Worm (Caenorhabditis elegans) whole organism, young adult: ENCODE measurements around the gene bath-33.

Experiments
- T07F8.4 ChIP-seq: sonication (generic microtip); optimal IDR thresholded peaks from 2 replicates; lab custom pipeline; 2016; ENCODE audit warnings: mild to moderate bottlenecking, missing genetic modification characterization, moderate library complexity, missing compliant biosample characterization
- ama-1 ChIP-seq, 3 experiments: fragments of 150-350 bp in 1 of 3; sonication (generic microtip) in 2 of 3; optimal IDR thresholded peaks; 2 replicates each; lab custom pipeline; 2014 to 2018; ENCODE audit warnings: missing biosample characterization in 2 of 3, missing genetic modification characterization in 2 of 3, missing genetic modification reagents in 2 of 3
- ceh-58 ChIP-seq: fragments of 200-800 bp; sonication (Bioruptor generic); IDR thresholded peaks from 2 replicates; pipeline ENCODE4 v1.3.6; 2022; ENCODE audit warnings: missing genetic modification characterization, missing compliant biosample characterization
- dpff-1 ChIP-seq: sonication (generic microtip); optimal IDR thresholded peaks from 2 replicates; lab custom pipeline; 2017; ENCODE audit warnings: mild to moderate bottlenecking, missing genetic modification characterization, missing compliant biosample characterization
- dpl-1 ChIP-seq: fragments of 150-350 bp; optimal IDR thresholded peaks from 2 replicates; lab custom pipeline; 2014; ENCODE audit warnings: missing biosample characterization, missing genetic modification reagents, missing genetic modification characterization
- efl-1 ChIP-seq: fragments of 150-350 bp; optimal IDR thresholded peaks from 2 replicates; lab custom pipeline; 2014; ENCODE audit warnings: missing biosample characterization, missing genetic modification reagents, missing genetic modification characterization
- unc-62 ChIP-seq: fragments of 150-350 bp; optimal IDR thresholded peaks from 2 replicates; lab custom pipeline; 2014; ENCODE audit warnings: missing biosample characterization, missing genetic modification reagents, missing genetic modification characterization

DNA sequence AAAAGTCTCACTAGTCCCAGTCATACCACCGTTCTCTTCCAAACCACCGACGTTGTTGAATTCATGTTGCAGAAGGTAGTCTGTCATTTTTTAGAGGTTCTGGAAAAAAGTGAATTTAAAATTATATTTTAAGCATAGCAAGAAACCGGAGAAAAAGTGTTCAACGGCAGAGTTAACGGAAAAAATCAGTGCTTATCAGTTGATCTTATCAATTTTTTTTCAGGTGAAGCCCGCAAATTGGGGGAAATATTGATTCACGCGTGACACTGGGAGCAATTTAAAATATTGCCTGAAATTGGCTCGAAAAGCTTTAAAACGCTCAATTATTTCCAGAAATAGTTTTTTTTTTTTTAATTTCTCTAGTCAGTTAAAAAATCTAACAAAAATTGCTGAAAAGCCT is 26.1 kb downstream of the bath-33 start, which contains the start of gene math-38:
- TF ChIP-seq unc-62 (GFP tag; lab: Kevin White, UChicago), result no peak
- no peak for TF ChIP-seq efl-1 (GFP tag; lab: Kevin White, UChicago)
- TF ChIP-seq ama-1 (optimal IDR thresholded peaks at IDR 0.05; lab: Kevin White, UChicago), result no peak
- TF ChIP-seq ama-1 (GFP tag; optimal IDR thresholded peaks at IDR 0.05; lab: Kevin White, UChicago), result no peak
- no peak for TF ChIP-seq T07F8.4 (tag; lab: Kevin White, UChicago)
- no peak for TF ChIP-seq dpff-1 (tag; lab: Kevin White, UChicago)
- no peak for TF ChIP-seq dpl-1 (GFP tag; lab: Kevin White, UChicago)
- no peak for TF ChIP-seq ceh-58 (GFP tag; lab: Robert Waterston, UW)
